Fruit fly (Drosophila melanogaster) Kc167 (cell line): ENCODE data around the gene CG17104.

Experiments used
- Sin3A ChIP-seq: fragments of >200 bp; optimal IDR thresholded peaks from 2 replicates; lab custom pipeline; 2018; ENCODE audit warnings: missing external identifiers
- h ChIP-seq: fragments of >200 bp; optimal IDR thresholded peaks from 3 replicates; lab custom pipeline; 2018; ENCODE audit warnings: missing external identifiers
- insv ChIP-seq: fragments of >200 bp; optimal IDR thresholded peaks from 3 replicates; lab custom pipeline; 2018; ENCODE audit warnings: missing external identifiers
- psq ChIP-seq: fragments of >200 bp; optimal IDR thresholded peaks from 2 replicates; lab custom pipeline; 2017; ENCODE audit warnings: missing external identifiers
- ttk ChIP-seq: sonication (Bioruptor generic); optimal IDR thresholded peaks from 2 replicates; lab custom pipeline; 2017; ENCODE audit warnings: missing external identifiers

DNA sequence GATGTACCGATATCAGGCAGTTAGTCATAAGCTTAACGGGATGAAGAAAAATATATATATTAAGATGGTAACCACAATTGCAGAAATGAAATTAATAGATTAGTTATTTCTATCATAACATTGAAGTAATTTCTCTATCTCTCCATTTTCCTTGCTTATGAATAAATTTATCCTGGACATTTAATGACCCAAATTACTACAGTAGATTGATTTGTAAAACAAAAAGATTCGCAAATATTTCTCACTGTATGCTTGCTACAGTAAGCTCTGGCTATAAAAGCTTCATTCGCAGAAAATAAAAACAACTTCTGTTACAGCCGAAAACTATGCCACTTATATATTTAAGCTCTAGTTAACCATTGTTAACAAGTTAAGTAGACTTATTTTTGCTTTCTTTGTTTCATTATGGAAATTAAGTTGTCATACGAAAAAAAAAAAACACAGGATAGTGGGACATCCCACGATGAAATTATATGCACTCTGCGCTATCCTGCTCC, 3.6 kb downstream of the CG17104 start, which contains the start of gene CG17105:
- TF ChIP-seq insv (no peak), ttk (lab: Kevin White, UChicago) (no peak), psq (lab: Kevin White, UChicago) (no peak), h (no peak), Sin3A (lab: Kevin White, UChicago) (no peak)
